Worm (Caenorhabditis elegans) whole organism, late embryonic: ENCODE data around the gene uaf-2.

Experiments used
- C08G9.2 ChIP-seq: sonication (generic microtip); optimal IDR thresholded peaks from 2 replicates; lab custom pipeline; 2016; ENCODE audit warnings: mild to moderate bottlenecking, missing genetic modification characterization, moderate library complexity, missing compliant biosample characterization
- C38D4.7 ChIP-seq: fragments of 200-800 bp; sonication (Bioruptor generic); optimal IDR thresholded peaks from 2 replicates; lab custom pipeline; 2018; ENCODE audit warnings: mild to moderate bottlenecking, missing genetic modification characterization, moderate library complexity, missing compliant biosample characterization
- F13H6.1 ChIP-seq: sonication (generic microtip); optimal IDR thresholded peaks from 2 replicates; lab custom pipeline; 2016; ENCODE audit warnings: missing genetic modification characterization, missing compliant biosample characterization
- K09A11.1 ChIP-seq: sonication (generic microtip); optimal IDR thresholded peaks from 2 replicates; lab custom pipeline; 2017; ENCODE audit warnings: antibody characterized with exemption, mild to moderate bottlenecking, missing genetic modification characterization, missing compliant biosample characterization; ENCODE audit not compliant: insufficient read depth
- Y22D7AL.16 ChIP-seq: sonication (generic microtip); optimal IDR thresholded peaks from 2 replicates; lab custom pipeline; 2016; ENCODE audit warnings: missing genetic modification characterization, missing compliant biosample characterization
- ahr-1 ChIP-seq: sonication (generic microtip); optimal IDR thresholded peaks from 2 replicates; lab custom pipeline; 2016; ENCODE audit warnings: missing genetic modification characterization, missing compliant biosample characterization
- ama-1 ChIP-seq: fragments of 150-350 bp; optimal IDR thresholded peaks from 2 replicates; lab custom pipeline; 2014
- ceh-18 ChIP-seq: sonication (generic microtip); optimal IDR thresholded peaks from 2 replicates; lab custom pipeline; 2016; ENCODE audit warnings: missing genetic modification characterization, missing compliant biosample characterization
- ceh-19 ChIP-seq: fragments of 200-800 bp; sonication (Bioruptor generic); optimal IDR thresholded peaks from 2 replicates; lab custom pipeline; 2018; ENCODE audit warnings: mild to moderate bottlenecking, missing genetic modification characterization, missing compliant biosample characterization
- ceh-2 ChIP-seq: sonication (generic microtip); optimal IDR thresholded peaks from 2 replicates; lab custom pipeline; 2016; ENCODE audit warnings: missing genotype, missing genetic modification characterization, missing compliant biosample characterization
- ceh-22 ChIP-seq: sonication (generic microtip); optimal IDR thresholded peaks from 2 replicates; lab custom pipeline; 2017; ENCODE audit warnings: missing biosample characterization, missing genetic modification characterization
- ceh-30 ChIP-seq: fragments of 150-350 bp; optimal IDR thresholded peaks from 2 replicates; lab custom pipeline; 2014; ENCODE audit warnings: missing biosample characterization, missing genetic modification characterization
- ceh-31 ChIP-seq: sonication (generic microtip); optimal IDR thresholded peaks from 2 replicates; lab custom pipeline; 2016; ENCODE audit warnings: missing genetic modification characterization, missing compliant biosample characterization
- ceh-34 ChIP-seq: sonication (generic microtip); optimal IDR thresholded peaks from 2 replicates; lab custom pipeline; 2016; ENCODE audit warnings: mild to moderate bottlenecking, missing genetic modification characterization, missing compliant biosample characterization
- ceh-45 ChIP-seq: fragments of 200-800 bp; sonication (Bioruptor generic); IDR thresholded peaks from 2 replicates; pipeline ENCODE4 v1.3.6; 2022; ENCODE audit warnings: missing genetic modification reagents, missing genetic modification characterization, missing compliant biosample characterization
- ceh-6 ChIP-seq: fragments of 200-800 bp; sonication (Bioruptor generic); optimal IDR thresholded peaks from 2 replicates; lab custom pipeline; 2018; ENCODE audit warnings: mild to moderate bottlenecking, missing genetic modification characterization, missing compliant biosample characterization
- ceh-9 ChIP-seq: sonication (generic microtip); optimal IDR thresholded peaks from 2 replicates; lab custom pipeline; 2016; ENCODE audit warnings: mild to moderate bottlenecking, missing genetic modification characterization, inconsistent platforms, missing compliant biosample characterization
- che-1 ChIP-seq: sonication (generic microtip); optimal IDR thresholded peaks from 2 replicates; lab custom pipeline; 2016; ENCODE audit warnings: mild to moderate bottlenecking, missing genetic modification characterization, missing compliant biosample characterization
- dve-1 ChIP-seq: sonication (generic microtip); optimal IDR thresholded peaks from 2 replicates; lab custom pipeline; 2017; ENCODE audit warnings: antibody characterized with exemption, mild to moderate bottlenecking, missing genetic modification characterization, missing compliant biosample characterization
- elt-4 ChIP-seq: sonication (generic microtip); optimal IDR thresholded peaks from 2 replicates; lab custom pipeline; 2016; ENCODE audit warnings: missing genetic modification characterization, missing compliant biosample characterization
- fkh-6 ChIP-seq: sonication (generic microtip); optimal IDR thresholded peaks from 2 replicates; lab custom pipeline; 2016; ENCODE audit warnings: missing genetic modification characterization, missing compliant biosample characterization
- hlh-30 ChIP-seq: sonication (generic microtip); optimal IDR thresholded peaks from 2 replicates; lab custom pipeline; 2017; ENCODE audit warnings: antibody characterized with exemption, missing genetic modification characterization, missing compliant biosample characterization; ENCODE audit not compliant: insufficient read depth
- hlh-8 ChIP-seq: sonication (generic microtip); optimal IDR thresholded peaks from 2 replicates; lab custom pipeline; 2016; ENCODE audit warnings: missing genotype, missing genetic modification characterization, missing compliant biosample characterization
- mec-3 ChIP-seq: sonication (generic microtip); optimal IDR thresholded peaks from 2 replicates; lab custom pipeline; 2016; ENCODE audit warnings: borderline replicate concordance, missing genetic modification characterization, missing compliant biosample characterization
- nhr-11 ChIP-seq: fragments of 150-350 bp; optimal IDR thresholded peaks from 2 replicates; lab custom pipeline; 2014; ENCODE audit warnings: missing biosample characterization, missing genetic modification characterization
- nhr-232 ChIP-seq: sonication (generic microtip); optimal IDR thresholded peaks from 2 replicates; lab custom pipeline; 2016; ENCODE audit warnings: missing genetic modification characterization, missing compliant biosample characterization
- pag-3 ChIP-seq: sonication (generic microtip); optimal IDR thresholded peaks from 2 replicates; lab custom pipeline; 2016; ENCODE audit warnings: missing compliant biosample characterization, missing genetic modification characterization, borderline replicate concordance
- pax-1 ChIP-seq: fragments of 150-350 bp; optimal IDR thresholded peaks from 2 replicates; lab custom pipeline; 2014; ENCODE audit warnings: missing biosample characterization, missing genetic modification characterization
- pha-2 ChIP-seq: sonication (generic microtip); optimal IDR thresholded peaks from 2 replicates; lab custom pipeline; 2017; ENCODE audit warnings: mild to moderate bottlenecking, missing genetic modification characterization, missing compliant biosample characterization
- pqm-1 ChIP-seq: sonication (generic microtip); optimal IDR thresholded peaks from 2 replicates; lab custom pipeline; 2016; ENCODE audit warnings: missing genetic modification characterization, missing compliant biosample characterization
- pros-1 ChIP-seq: fragments of 150-350 bp; optimal IDR thresholded peaks from 2 replicates; lab custom pipeline; 2014; ENCODE audit warnings: missing biosample characterization, missing genetic modification reagents, missing genetic modification characterization
- rnt-1 ChIP-seq: sonication (generic microtip); optimal IDR thresholded peaks from 2 replicates; lab custom pipeline; 2016; ENCODE audit warnings: missing genetic modification characterization, missing compliant biosample characterization
- sox-2 ChIP-seq: fragments of 200-800 bp; sonication (Bioruptor generic); IDR thresholded peaks from 2 replicates; pipeline ENCODE4 v1.3.6; 2022; ENCODE audit warnings: missing genetic modification reagents, missing genetic modification characterization, missing compliant biosample characterization
- syd-9 ChIP-seq: sonication (generic microtip); optimal IDR thresholded peaks from 2 replicates; lab custom pipeline; 2016; ENCODE audit warnings: mild to moderate bottlenecking, missing genetic modification characterization, moderate library complexity, missing compliant biosample characterization
- tbx-2 ChIP-seq: sonication (generic microtip); optimal IDR thresholded peaks from 2 replicates; lab custom pipeline; 2016; ENCODE audit warnings: missing genetic modification characterization, missing compliant biosample characterization
- ttx-3 ChIP-seq: sonication (generic microtip); optimal IDR thresholded peaks from 2 replicates; lab custom pipeline; 2016; ENCODE audit warnings: missing genetic modification reagents, missing genetic modification characterization, missing compliant biosample characterization
- unc-42 ChIP-seq: sonication (generic microtip); optimal IDR thresholded peaks from 2 replicates; lab custom pipeline; 2016; ENCODE audit warnings: missing genotype, missing genetic modification characterization, missing compliant biosample characterization
- unc-55 ChIP-seq: sonication (generic microtip); optimal IDR thresholded peaks from 2 replicates; lab custom pipeline; 2017; ENCODE audit warnings: missing biosample characterization, missing genetic modification reagents, missing genetic modification characterization
- ztf-16 ChIP-seq: sonication (generic microtip); optimal IDR thresholded peaks from 2 replicates; lab custom pipeline; 2017; ENCODE audit warnings: missing genetic modification characterization, missing compliant biosample characterization

uaf-2 gene

ce11 chrIV:17153002-17153401 lies 34.4 kb upstream of the uaf-2 start:
- TF ChIP-seq elt-4 (tag; lab: Kevin White, UChicago) (no peak), ceh-6 (GFP tag; lab: Kevin White, UChicago) (no peak), rnt-1 (no peak), pax-1 (tag; lab: Kevin White, UChicago) (no peak), ceh-18 (no peak), ceh-22 (tag; lab: Kevin White, UChicago) (no peak), ceh-45 (GFP tag; lab: Robert Waterston, UW) (no peak), K09A11.1 (tag; lab: Kevin White, UChicago) (no peak), ztf-16 (tag; lab: Kevin White, UChicago) (no peak), pqm-1 (tag; lab: Kevin White, UChicago) (no peak), ceh-30 (tag; lab: Kevin White, UChicago) (no peak), pros-1 (tag; lab: Kevin White, UChicago) (no peak), F13H6.1 (tag; lab: Kevin White, UChicago) (no peak), hlh-30 (no peak), ceh-19 (GFP tag; lab: Kevin White, UChicago) (no peak), Y22D7AL.16 (tag; lab: Kevin White, UChicago) (no peak), pag-3 (tag; lab: Kevin White, UChicago) (no peak), sox-2 (GFP tag; lab: Robert Waterston, UW) (no peak), C08G9.2 (tag; lab: Kevin White, UChicago) (no peak), pha-2 (tag; lab: Kevin White, UChicago) (no peak)

ce11 chrIV:17150871-17151270 lies 32.3 kb upstream of the uaf-2 start, which contains the start of gene Y116A8C.40:
TSS of gene Y116A8C.40 (minus strand) at chrIV:17150971.
- no peak for TF ChIP-seq ahr-1
- TF ChIP-seq ttx-3 (tag; lab: Kevin White, UChicago) = no peak
- no peak for TF ChIP-seq ceh-31 (tag; lab: Kevin White, UChicago)
- no peak for TF ChIP-seq mec-3 (tag; lab: Kevin White, UChicago)
- TF ChIP-seq ama-1 (lab: Kevin White, UChicago) = no peak
- no peak for TF ChIP-seq ceh-9
- TF ChIP-seq dve-1 (tag; lab: Kevin White, UChicago) = no peak

- no peak for TF ChIP-seq nhr-232 (tag; lab: Kevin White, UChicago)
- TF ChIP-seq dve-1 (tag; lab: Kevin White, UChicago) = no peak
- TF ChIP-seq ceh-2 = no peak
- TF ChIP-seq ttx-3 (tag; lab: Kevin White, UChicago) = no peak
Observed at ce11 chrIV:17150418-17150817, 31.9 kb upstream of the uaf-2 start.

- TF ChIP-seq ttx-3 (tag; lab: Kevin White, UChicago) (no peak), ama-1 (lab: Kevin White, UChicago) (no peak), K09A11.1 (tag; lab: Kevin White, UChicago) (no peak), dve-1 (tag; lab: Kevin White, UChicago) (no peak), unc-55 (GFP tag; lab: Kevin White, UChicago) (no peak), hlh-8 (tag; lab: Kevin White, UChicago) (no peak), che-1 (tag; lab: Kevin White, UChicago) (no peak), fkh-6 (tag; lab: Kevin White, UChicago) (no peak), C38D4.7 (GFP tag; lab: Kevin White, UChicago) (no peak), pqm-1 (tag; lab: Kevin White, UChicago) (no peak), tbx-2 (tag; lab: Kevin White, UChicago) (no peak), ceh-34 (no peak), nhr-11 (tag; lab: Kevin White, UChicago) (no peak), elt-4 (tag; lab: Kevin White, UChicago) (no peak), sox-2 (GFP tag; lab: Robert Waterston, UW) (no peak), C08G9.2 (tag; lab: Kevin White, UChicago) (no peak), unc-42 (no peak), syd-9 (tag; lab: Kevin White, UChicago) (no peak)
- TF ChIP-seq, all 69 proteins: peak for 0
Observed at ce11 chrIV:17131035-17131595, 12.5 kb upstream of the uaf-2 start, which contains the start of the genes Y116A8C.37 and Y116A8C.38. TSS of gene Y116A8C.37 (minus strand) at chrIV:17131135. TSS of gene Y116A8C.38 (plus strand) at chrIV:17131545.
